Worm (Caenorhabditis elegans) whole organism, L4/young adult: Measurements from ENCODE around the gene nth-1.

ENCODE experiments used
- W03F9.2 ChIP-seq: fragments of 150-350 bp; optimal IDR thresholded peaks from 2 replicates; lab custom pipeline; 2014; ENCODE audit warnings: missing biosample characterization, missing genetic modification characterization
- dao-5 ChIP-seq: sonication (generic microtip); optimal IDR thresholded peaks from 2 replicates; lab custom pipeline; 2016; ENCODE audit warnings: missing genotype, missing genetic modification characterization, moderate library complexity, missing compliant biosample characterization
- him-1 ChIP-seq: sonication (generic microtip); optimal IDR thresholded peaks from 2 replicates; lab custom pipeline; 2016; ENCODE audit warnings: missing genotype, missing genetic modification reagents, missing genetic modification characterization, missing compliant biosample characterization

The nth-1 gene

ce11 chrIII:4294153-4294862 is at the start of gene nth-1, which contains the start of gene R10E4.7:
Gene nth-1 (minus strand): TSS chrIII:4294253.
Gene R10E4.7 (plus strand): TSS chrIII:4294812.
- no peak for TF ChIP-seq him-1 (tag; lab: Kevin White, UChicago)
- TF ChIP-seq W03F9.2 (tag; lab: Kevin White, UChicago): no peak
- no peak for TF ChIP-seq dao-5 (tag; lab: Kevin White, UChicago)

ce11 chrIII:4343070-4343469 is 49.0 kb upstream of the nth-1 start, which contains the start of the genes B0285.3 and lcmt-1:
Gene B0285.3 (minus strand): TSS chrIII:4343336.
Gene lcmt-1 (plus strand): TSS chrIII:4343446.
- TF ChIP-seq W03F9.2 (tag; lab: Kevin White, UChicago) (peak; percentile 55), dao-5 (tag; lab: Kevin White, UChicago) (no peak), him-1 (tag; lab: Kevin White, UChicago) (no peak)

- TF ChIP-seq dao-5 (tag; lab: Kevin White, UChicago) (no peak), W03F9.2 (tag; lab: Kevin White, UChicago) (peak; percentile 27)
These were observed 41.6 kb upstream of the nth-1 start for ce11 chrIII:4335614-4336013.

ce11 chrIII:4332543-4333042 is 38.5 kb upstream of the nth-1 start, which contains the start of gene cdk-12:
Gene cdk-12 (plus strand): TSS chrIII:4332992.
- TF ChIP-seq dao-5 (tag; lab: Kevin White, UChicago) (no peak), W03F9.2 (tag; lab: Kevin White, UChicago) (peak; percentile 67), him-1 (tag; lab: Kevin White, UChicago) (no peak)

- TF ChIP-seq dao-5 (tag; lab: Kevin White, UChicago) (no peak), W03F9.2 (tag; lab: Kevin White, UChicago) (no peak), him-1 (tag; lab: Kevin White, UChicago) (no peak)
These were observed 36.9 kb upstream of the nth-1 start, which contains the start of gene gly-6 for ce11 chrIII:4330984-4331383. Gene gly-6 (minus strand): TSS chrIII:4331228.

ce11 chrIII:4328208-4328987 is 34.3 kb upstream of the nth-1 start:
- TF ChIP-seq him-1 (tag; lab: Kevin White, UChicago) (no peak), W03F9.2 (tag; lab: Kevin White, UChicago) (no peak), dao-5 (tag; lab: Kevin White, UChicago) (no peak)

ce11 chrIII:4323859-4324258 is 29.8 kb upstream of the nth-1 start, which contains the start of gene H38K22.9:
Gene H38K22.9 (plus strand): TSS chrIII:4324159.
- TF ChIP-seq him-1 (tag; lab: Kevin White, UChicago): no peak
- TF ChIP-seq dao-5 (tag; lab: Kevin White, UChicago): no peak
- TF ChIP-seq W03F9.2 (tag; lab: Kevin White, UChicago): no peak

- TF ChIP-seq him-1 (tag; lab: Kevin White, UChicago) (no peak), dao-5 (tag; lab: Kevin White, UChicago) (no peak), W03F9.2 (tag; lab: Kevin White, UChicago) (no peak)
These were observed 29.1 kb upstream of the nth-1 start for ce11 chrIII:4323120-4323519.

ce11 chrIII:4321399-4321798 is 27.3 kb upstream of the nth-1 start, which contains the start of gene H38K22.7:
Gene H38K22.7 (plus strand): TSS chrIII:4321699.
- TF ChIP-seq dao-5 (tag; lab: Kevin White, UChicago): no peak
- TF ChIP-seq him-1 (tag; lab: Kevin White, UChicago): no peak
- TF ChIP-seq W03F9.2 (tag; lab: Kevin White, UChicago): no peak

- TF ChIP-seq him-1 (tag; lab: Kevin White, UChicago) (no peak), W03F9.2 (tag; lab: Kevin White, UChicago) (no peak), dao-5 (tag; lab: Kevin White, UChicago) (no peak)
These were observed 26.1 kb upstream of the nth-1 start, which contains the start of gene H38K22.6 for ce11 chrIII:4320113-4320512. Gene H38K22.6 (plus strand): TSS chrIII:4320413.

ce11 chrIII:4317065-4317752 is 23.2 kb upstream of the nth-1 start, which contains the start of gene tag-131:
Gene tag-131 (plus strand): TSS chrIII:4317702.
- TF ChIP-seq W03F9.2 (tag; lab: Kevin White, UChicago) (no peak), him-1 (tag; lab: Kevin White, UChicago) (no peak), dao-5 (tag; lab: Kevin White, UChicago) (no peak)

ce11 chrIII:4314502-4314901 is 20.4 kb upstream of the nth-1 start:
- no peak for TF ChIP-seq W03F9.2 (tag; lab: Kevin White, UChicago)
- no peak for TF ChIP-seq him-1 (tag; lab: Kevin White, UChicago)
- TF ChIP-seq dao-5 (tag; lab: Kevin White, UChicago): no peak
